Worm (Caenorhabditis elegans) whole organism, late embryonic: ENCODE data around the gene hhat-2.

ENCODE experiments used
- ceh-18 ChIP-seq: sonication (generic microtip); optimal IDR thresholded peaks from 2 replicates; lab custom pipeline; 2016; ENCODE audit warnings: missing genetic modification characterization, missing compliant biosample characterization
- ceh-9 ChIP-seq: sonication (generic microtip); optimal IDR thresholded peaks from 2 replicates; lab custom pipeline; 2016; ENCODE audit warnings: mild to moderate bottlenecking, missing genetic modification characterization, inconsistent platforms, missing compliant biosample characterization
- elt-4 ChIP-seq: sonication (generic microtip); optimal IDR thresholded peaks from 2 replicates; lab custom pipeline; 2016; ENCODE audit warnings: missing genetic modification characterization, missing compliant biosample characterization

- no peak for TF ChIP-seq ceh-9 (tag; lab: Kevin White, UChicago)
- no peak for TF ChIP-seq ceh-18 (tag; lab: Kevin White, UChicago)
- TF ChIP-seq elt-4: no peak
These were observed 28.0 kb downstream of the hhat-2 start for ce11 chrIV:14800931-14801330.
